Worm (Caenorhabditis elegans): Measurements from ENCODE around the gene T01G5.8.
"Not testable (repeated sequence)": the region's sequence is repeated elsewhere in the genome, so short reads cannot be mapped to it uniquely, and the experiment has no call there.

T01G5.8 gene

DNA sequence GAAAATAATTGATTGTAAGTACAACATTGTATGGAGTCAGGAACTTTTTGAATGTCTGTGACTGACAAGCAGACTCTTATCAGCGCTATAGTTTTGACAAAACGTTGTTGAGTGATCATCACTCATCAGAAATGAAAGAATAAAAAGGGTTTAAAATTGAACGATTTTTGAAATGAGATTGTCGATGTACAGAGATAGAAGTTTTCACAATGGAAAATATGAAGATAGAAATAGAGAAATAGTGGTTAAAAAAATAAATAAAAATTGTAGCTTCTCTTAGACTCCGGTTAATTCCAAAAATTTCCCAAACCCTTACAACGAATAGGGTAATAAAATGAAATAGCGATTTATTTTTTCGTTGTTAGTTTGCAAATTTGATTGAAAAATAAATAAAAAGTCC, 9.1 kb downstream of the T01G5.8 start, which contains the start of gene ugt-30:
Gene ugt-30 (minus strand): TSS at position 101 of the 400 bp plus-strand sequence.
- not testable (repeated sequence) for TF ChIP-seq ZK546.5, sem-4, peb-1 (tag; optimal IDR thresholded peaks at IDR 0.05)

DNA sequence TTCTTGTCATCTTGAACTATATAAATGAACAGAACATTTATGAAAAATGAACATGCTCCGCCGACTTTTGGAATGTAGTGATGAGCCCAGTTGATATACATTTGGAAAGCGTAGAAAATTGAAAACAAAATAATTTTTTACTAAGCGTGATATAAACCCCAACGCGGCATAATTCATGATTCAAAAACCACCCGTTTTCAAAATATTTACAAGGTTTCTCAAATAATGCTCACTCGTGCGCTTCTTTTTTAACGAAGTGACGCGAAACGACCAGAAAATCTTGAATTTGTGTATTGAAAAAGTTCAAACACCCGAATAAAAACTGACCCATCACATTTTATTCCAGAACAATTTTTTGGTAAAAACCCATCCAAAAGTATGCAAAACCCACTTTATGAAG, 11.3 kb downstream of the T01G5.8 start, which contains the start of gene srj-27:
Gene srj-27 (minus strand): TSS at position 101 of the 400 bp plus-strand sequence.
- TF ChIP-seq snpc-4 (tag; optimal IDR thresholded peaks at IDR 0.05) (no peak), C34F6.9 (tag; optimal IDR thresholded peaks at IDR 0.05) (no peak), sma-3 (GFP tag; optimal IDR thresholded peaks at IDR 0.05) (no peak), nhr-11 (tag; optimal IDR thresholded peaks at IDR 0.05) (no peak), crh-2 (tag; optimal IDR thresholded peaks at IDR 0.05) (no peak), nhr-12 (tag; optimal IDR thresholded peaks at IDR 0.05) (no peak), sma-9 (GFP tag; optimal IDR thresholded peaks at IDR 0.05) (no peak), sma-9 (tag; optimal IDR thresholded peaks at IDR 0.05) (no peak), mab-5 (tag; optimal IDR thresholded peaks at IDR 0.05) (no peak), nhr-237 (tag; optimal IDR thresholded peaks at IDR 0.05) (no peak), ZK546.5 (tag; optimal IDR thresholded peaks at IDR 0.05) (no peak), peb-1 (tag; optimal IDR thresholded peaks at IDR 0.05) (no peak)

DNA sequence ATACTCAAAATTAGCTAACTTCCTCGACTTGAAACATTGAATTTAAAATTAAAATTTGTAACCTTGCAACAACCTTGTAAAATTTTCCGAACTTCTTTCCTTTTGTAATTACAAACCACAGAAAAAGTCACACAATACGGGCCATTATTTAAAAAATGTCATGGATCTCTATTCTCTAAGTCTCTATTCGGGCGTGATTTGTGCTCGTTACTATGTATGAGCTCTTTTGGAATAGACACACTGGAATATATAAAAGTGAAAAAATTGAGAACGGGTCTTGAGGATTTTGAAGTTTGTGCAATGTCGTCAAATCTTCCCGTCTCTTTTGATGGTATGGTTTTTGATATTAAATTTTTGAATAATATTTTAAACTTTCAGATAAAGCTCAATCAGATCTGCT, 11.9 kb downstream of the T01G5.8 start, which contains the start of gene srr-7:
Gene srr-7 (plus strand): TSS at position 301 of the 400 bp plus-strand sequence.
- TF ChIP-seq elt-3 (tag; optimal IDR thresholded peaks at IDR 0.05) = no peak
- no peak for TF ChIP-seq dmd-4 (tag; optimal IDR thresholded peaks at IDR 0.05)
- TF ChIP-seq nhr-11 (tag; optimal IDR thresholded peaks at IDR 0.05) = no peak
- no peak for TF ChIP-seq nhr-10 (tag; optimal IDR thresholded peaks at IDR 0.05)
- TF ChIP-seq lin-39 (tag; optimal IDR thresholded peaks at IDR 0.05) = no peak
- no peak for TF ChIP-seq fos-1 (tag; optimal IDR thresholded peaks at IDR 0.05)
- TF ChIP-seq ZK546.5 (tag; optimal IDR thresholded peaks at IDR 0.05) = no peak
- TF ChIP-seq nhr-12 (tag; optimal IDR thresholded peaks at IDR 0.05) = no peak
- TF ChIP-seq ama-1 (optimal IDR thresholded peaks at IDR 0.05) = no peak
- no peak for TF ChIP-seq peb-1 (tag; optimal IDR thresholded peaks at IDR 0.05)
- TF ChIP-seq aly-2 (tag; optimal IDR thresholded peaks at IDR 0.05) = no peak
- no peak for TF ChIP-seq nhr-23 (tag; optimal IDR thresholded peaks at IDR 0.05)
- no peak for TF ChIP-seq unc-55 (GFP tag; optimal IDR thresholded peaks at IDR 0.05)
- TF ChIP-seq lin-11 (tag; optimal IDR thresholded peaks at IDR 0.05) = no peak
- no peak for TF ChIP-seq ztf-1 (GFP tag; conservative IDR thresholded peaks at IDR 0.05)
- TF ChIP-seq sem-4 (tag; optimal IDR thresholded peaks at IDR 0.05) = no peak
- no peak for TF ChIP-seq ceh-82 (tag; optimal IDR thresholded peaks at IDR 0.05)

DNA sequence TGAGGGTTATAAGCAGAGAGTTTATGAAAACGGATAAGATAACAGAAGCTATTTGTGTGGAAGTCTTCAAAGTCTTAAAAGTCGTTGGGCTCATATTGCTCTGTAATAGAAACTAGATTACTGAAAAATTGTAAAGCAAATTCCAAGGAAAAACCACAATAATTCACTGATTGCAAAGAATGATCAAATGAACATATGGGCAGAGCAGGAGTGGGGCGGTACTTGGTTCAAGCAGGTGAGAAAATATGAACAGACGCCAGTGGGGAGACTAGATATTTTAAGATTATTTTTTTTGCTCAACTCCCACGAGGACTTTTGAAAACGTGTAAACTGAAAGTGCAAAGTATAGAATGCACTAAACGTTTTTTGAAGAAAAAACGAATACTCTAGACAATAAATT, 16.4 kb downstream of the T01G5.8 start, which contains the start of gene str-171:
Gene str-171 (minus strand): TSS at position 101 of the 400 bp plus-strand sequence.
- TF ChIP-seq gmeb-1 (tag; optimal IDR thresholded peaks at IDR 0.05) = no peak
- no peak for TF ChIP-seq lsy-2 (tag; optimal IDR thresholded peaks at IDR 0.05)
- no peak for TF ChIP-seq zag-1 (tag; optimal IDR thresholded peaks at IDR 0.05)
- no peak for TF ChIP-seq fos-1 (tag; optimal IDR thresholded peaks at IDR 0.05)
- TF ChIP-seq crh-2 (tag; optimal IDR thresholded peaks at IDR 0.05) = no peak
- no peak for TF ChIP-seq sem-4 (tag; optimal IDR thresholded peaks at IDR 0.05)
- no peak for TF ChIP-seq egl-27 (tag; optimal IDR thresholded peaks at IDR 0.05)
- TF ChIP-seq nhr-21 (tag; optimal IDR thresholded peaks at IDR 0.05) = no peak
- TF ChIP-seq blmp-1 (tag; optimal IDR thresholded peaks at IDR 0.05; ENCODE audit: insufficient read depth) = no peak
- TF ChIP-seq mab-5 (tag; optimal IDR thresholded peaks at IDR 0.05) = no peak
- no peak for TF ChIP-seq sma-3 (GFP tag; optimal IDR thresholded peaks at IDR 0.05)
- TF ChIP-seq nhr-12 (tag; optimal IDR thresholded peaks at IDR 0.05) = no peak
- no peak for TF ChIP-seq ama-1 (optimal IDR thresholded peaks at IDR 0.05)
- TF ChIP-seq elt-3 (tag; optimal IDR thresholded peaks at IDR 0.05) = no peak
- TF ChIP-seq unc-62 (GFP tag; optimal IDR thresholded peaks at IDR 0.05) = no peak
- no peak for TF ChIP-seq mdl-1 (tag; optimal IDR thresholded peaks at IDR 0.05)

DNA sequence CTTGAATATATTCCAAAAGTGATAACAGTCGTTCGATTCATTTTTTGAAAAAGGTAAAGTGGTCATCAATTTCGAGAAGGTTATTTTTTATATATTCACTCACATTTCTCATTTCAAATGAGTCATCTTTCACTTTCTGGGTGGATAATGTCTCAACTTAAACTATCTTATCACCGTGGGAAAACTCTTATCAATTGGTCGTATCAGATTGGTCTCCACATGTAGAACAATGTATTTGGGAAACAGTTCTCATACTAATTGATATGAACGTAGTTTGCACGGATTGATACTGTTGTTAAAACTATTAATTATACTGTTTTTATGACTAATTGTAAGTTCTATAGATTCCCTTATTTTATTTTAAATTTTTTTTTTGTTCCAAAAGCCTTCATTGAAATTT, 17.7 kb downstream of the T01G5.8 start:
- TF ChIP-seq blmp-1 (tag; optimal IDR thresholded peaks at IDR 0.05; ENCODE audit: insufficient read depth) (no peak), lin-13 (GFP tag; optimal IDR thresholded peaks at IDR 0.05) (no peak), nhr-237 (tag; optimal IDR thresholded peaks at IDR 0.05) (no peak), ztf-4 (tag; optimal IDR thresholded peaks at IDR 0.05) (no peak), egl-27 (tag; optimal IDR thresholded peaks at IDR 0.05) (no peak), ztf-11 (tag; optimal IDR thresholded peaks at IDR 0.05) (no peak), fos-1 (tag; optimal IDR thresholded peaks at IDR 0.05) (peak; percentile 85), peb-1 (tag; optimal IDR thresholded peaks at IDR 0.05) (no peak)

Measured in whole organism, L2 larva.